Worm (Caenorhabditis elegans) whole organism, young adult: ENCODE measurements around the gene F46F5.11.

Experiments used
- F49E8.2 ChIP-seq: sonication (generic microtip); optimal IDR thresholded peaks from 3 replicates; lab custom pipeline; 2017; ENCODE audit warnings: missing genetic modification characterization, mild to moderate bottlenecking, missing compliant biosample characterization, antibody characterized with exemption, moderate library complexity; ENCODE audit not compliant: insufficient read depth
- lin-35 ChIP-seq, 3 experiments: fragments of 150-350 bp in 2 of 3; sonication (generic microtip) in 1 of 3; optimal IDR thresholded peaks; 2 replicates each; lab custom pipeline; 2014 to 2018; ENCODE audit warnings: missing biosample characterization in 3 of 3, missing genetic modification characterization in 3 of 3, missing genetic modification reagents in 3 of 3
- mxl-1 ChIP-seq: sonication (generic microtip); optimal IDR thresholded peaks from 2 replicates; lab custom pipeline; 2016; ENCODE audit warnings: missing genetic modification characterization, missing compliant biosample characterization
- nfya-1 ChIP-seq: sonication (generic microtip); optimal IDR thresholded peaks from 2 replicates; lab custom pipeline; 2017; ENCODE audit warnings: antibody characterized with exemption, missing compliant biosample characterization, missing genetic modification characterization, borderline replicate concordance; ENCODE audit not compliant: insufficient read depth
- nhr-90 ChIP-seq: sonication (generic microtip); optimal IDR thresholded peaks from 2 replicates; lab custom pipeline; 2016; ENCODE audit warnings: missing genotype, mild to moderate bottlenecking, missing genetic modification characterization, missing compliant biosample characterization

- TF ChIP-seq F49E8.2 (no peak), mxl-1 (tag; lab: Kevin White, UChicago) (no peak), nfya-1 (tag; lab: Kevin White, UChicago) (no peak), lin-35 (GFP tag; optimal IDR thresholded peaks at IDR 0.05; lab: Kevin White, UChicago) (no peak), nhr-90 (tag; lab: Kevin White, UChicago) (no peak)
Observed at ce11 chrII:812917-813316, 4.4 kb downstream of the F46F5.11 start, which contains the start of gene F46F5.5.
